Worm (Caenorhabditis elegans) whole organism, L3 larva: ENCODE results near the gene F47D2.11.

ENCODE experiments used
- aly-2 ChIP-seq: fragments of 150-350 bp; optimal IDR thresholded peaks from 2 replicates; lab custom pipeline; 2014; ENCODE audit warnings: missing biosample characterization, missing genetic modification characterization
- ceh-16 ChIP-seq: sonication (generic microtip); optimal IDR thresholded peaks from 2 replicates; lab custom pipeline; 2017; ENCODE audit warnings: missing biosample characterization, missing genetic modification characterization
- ceh-28 ChIP-seq: fragments of 150-350 bp; optimal IDR thresholded peaks from 2 replicates; lab custom pipeline; 2014; ENCODE audit warnings: missing biosample characterization, missing genetic modification reagents, missing genetic modification characterization
- ceh-82 ChIP-seq: fragments of 150-350 bp; optimal IDR thresholded peaks from 2 replicates; lab custom pipeline; 2014; ENCODE audit warnings: missing biosample characterization, missing genetic modification characterization
- egl-27 ChIP-seq: sonication (generic microtip); optimal IDR thresholded peaks from 4 replicates; lab custom pipeline; 2017; ENCODE audit warnings: missing biosample characterization, missing genetic modification reagents, missing genetic modification characterization
- elt-3 ChIP-seq, 3 experiments: fragments of 150-350 bp in 1 of 3; sonication (generic microtip) in 2 of 3; optimal IDR thresholded peaks; 2 replicates in 2 of 3; 4 replicates in 1 of 3; lab custom pipeline; 2014 to 2017; ENCODE audit warnings: missing biosample characterization in 3 of 3, missing genetic modification characterization in 3 of 3
- fkh-10 ChIP-seq: sonication (generic microtip); optimal IDR thresholded peaks from 2 replicates; lab custom pipeline; 2017; ENCODE audit warnings: missing biosample characterization, missing genetic modification reagents, missing genetic modification characterization
- fos-1 ChIP-seq: fragments of 150-350 bp; optimal IDR thresholded peaks from 2 replicates; lab custom pipeline; 2014; ENCODE audit warnings: missing biosample characterization, missing genetic modification characterization
- lin-15B ChIP-seq: fragments of 150-350 bp; optimal IDR thresholded peaks from 2 replicates; lab custom pipeline; 2014; ENCODE audit warnings: missing biosample characterization, missing genetic modification characterization
- lin-39 ChIP-seq: fragments of 150-350 bp; optimal IDR thresholded peaks from 2 replicates; lab custom pipeline; 2018; ENCODE audit warnings: missing biosample characterization, missing genetic modification reagents, missing genetic modification characterization
- lsy-12 ChIP-seq: sonication (generic microtip); optimal IDR thresholded peaks from 2 replicates; lab custom pipeline; 2016; ENCODE audit warnings: mild to moderate bottlenecking, missing genetic modification characterization, missing compliant biosample characterization
- mml-1 ChIP-seq: fragments of 150-350 bp; sonication (generic microtip); optimal IDR thresholded peaks from 3 replicates; lab custom pipeline; 2014; ENCODE audit warnings: missing biosample characterization, missing genetic modification characterization
- nfya-1 ChIP-seq: sonication (generic microtip); optimal IDR thresholded peaks from 2 replicates; lab custom pipeline; 2017; ENCODE audit warnings: missing genetic modification characterization, mild to moderate bottlenecking, missing compliant biosample characterization, antibody characterized with exemption, moderate library complexity; ENCODE audit not compliant: insufficient read depth
- nhr-11 ChIP-seq: fragments of 150-350 bp; optimal IDR thresholded peaks from 2 replicates; lab custom pipeline; 2014; ENCODE audit warnings: missing biosample characterization, missing genetic modification characterization
- nhr-23 ChIP-seq: fragments of 150-350 bp; optimal IDR thresholded peaks from 2 replicates; lab custom pipeline; 2014; ENCODE audit warnings: missing biosample characterization, missing genetic modification reagents, missing genetic modification characterization
- nhr-67 ChIP-seq: fragments of 150-350 bp; optimal IDR thresholded peaks from 2 replicates; lab custom pipeline; 2014; ENCODE audit warnings: missing biosample characterization, missing genetic modification characterization
- nhr-76 ChIP-seq: fragments of 150-350 bp; sonication (generic microtip); optimal IDR thresholded peaks from 5 replicates; lab custom pipeline; 2014; ENCODE audit warnings: missing biosample characterization, missing genetic modification characterization
- nhr-77 ChIP-seq: fragments of 150-350 bp; optimal IDR thresholded peaks from 2 replicates; lab custom pipeline; 2014; ENCODE audit warnings: missing biosample characterization, missing genetic modification characterization
- pha-4 ChIP-seq: fragments of 150-350 bp; optimal IDR thresholded peaks from 2 replicates; lab custom pipeline; 2014; ENCODE audit warnings: missing biosample characterization, missing genetic modification reagents, missing genetic modification characterization
- pqm-1 ChIP-seq: fragments of 150-350 bp; optimal IDR thresholded peaks from 2 replicates; lab custom pipeline; 2017; ENCODE audit warnings: missing biosample characterization, missing genetic modification characterization, inconsistent platforms
- sea-2 ChIP-seq: fragments of 150-350 bp; sonication (generic microtip); optimal IDR thresholded peaks from 4 replicates; lab custom pipeline; 2014; ENCODE audit warnings: missing biosample characterization, missing genetic modification reagents, missing genetic modification characterization
- tbx-2 ChIP-seq: sonication (generic microtip); optimal IDR thresholded peaks from 2 replicates; lab custom pipeline; 2016; ENCODE audit warnings: mild to moderate bottlenecking, missing genetic modification characterization, missing compliant biosample characterization
- ztf-11 ChIP-seq: fragments of 150-350 bp; optimal IDR thresholded peaks from 2 replicates; lab custom pipeline; 2014; ENCODE audit warnings: missing biosample characterization, missing genetic modification characterization

F47D2.11 gene

DNA sequence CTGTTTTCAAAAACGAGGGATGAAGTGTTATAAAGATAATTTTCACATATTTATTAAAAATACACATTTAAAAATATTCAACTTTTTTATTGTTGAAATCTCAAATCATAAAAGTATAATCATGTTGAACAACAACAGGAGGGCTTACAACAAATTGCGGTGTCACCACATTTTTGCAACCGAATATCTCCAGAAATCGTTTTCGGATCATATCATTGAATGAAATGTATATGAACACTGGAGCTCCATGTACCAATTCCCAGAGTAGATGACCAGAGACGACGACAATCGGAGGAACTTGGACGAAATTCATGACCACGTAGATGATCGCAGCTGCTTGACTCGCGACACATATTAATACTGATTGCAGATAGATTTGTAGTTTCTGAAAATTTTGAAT lies 34.4 kb downstream of the F47D2.11 start:
- TF ChIP-seq sea-2 (no peak), aly-2 (tag; lab: Kevin White, UChicago) (no peak), mml-1 (no peak), ceh-16 (tag; lab: Kevin White, UChicago) (no peak), elt-3 (tag; optimal IDR thresholded peaks at IDR 0.05; lab: Kevin White, UChicago) (no peak), nhr-23 (tag; lab: Kevin White, UChicago) (no peak)
- TF ChIP-seq, all 47 proteins: peak for 0

- TF ChIP-seq lsy-12 (no peak), nhr-11 (tag; lab: Kevin White, UChicago) (no peak), nfya-1 (no peak), mml-1 (no peak), sea-2 (no peak), egl-27 (tag; lab: Kevin White, UChicago) (no peak), ceh-82 (tag; lab: Kevin White, UChicago) (no peak), ceh-16 (tag; lab: Kevin White, UChicago) (no peak), pqm-1 (tag; lab: Kevin White, UChicago) (no peak), ceh-28 (tag; lab: Kevin White, UChicago) (no peak), nhr-77 (tag; lab: Kevin White, UChicago) (no peak)
Observed at ce11 chrV:4260090-4260489, 35.7 kb downstream of the F47D2.11 start, which contains the start of gene srt-3. Gene srt-3, minus strand, starts transcription at chrV:4260190.

ce11 chrV:4256474-4256873 lies 39.3 kb downstream of the F47D2.11 start, which contains the start of gene srt-14:
Gene srt-14, minus strand, starts transcription at chrV:4256574.
- no peak for TF ChIP-seq nhr-67 (tag; lab: Kevin White, UChicago)
- no peak for TF ChIP-seq ztf-11 (tag; lab: Kevin White, UChicago)
- TF ChIP-seq tbx-2 (tag; lab: Kevin White, UChicago) = no peak
- TF ChIP-seq nhr-23 (tag; lab: Kevin White, UChicago) = no peak
- TF ChIP-seq nhr-11 (tag; lab: Kevin White, UChicago) = no peak

DNA sequence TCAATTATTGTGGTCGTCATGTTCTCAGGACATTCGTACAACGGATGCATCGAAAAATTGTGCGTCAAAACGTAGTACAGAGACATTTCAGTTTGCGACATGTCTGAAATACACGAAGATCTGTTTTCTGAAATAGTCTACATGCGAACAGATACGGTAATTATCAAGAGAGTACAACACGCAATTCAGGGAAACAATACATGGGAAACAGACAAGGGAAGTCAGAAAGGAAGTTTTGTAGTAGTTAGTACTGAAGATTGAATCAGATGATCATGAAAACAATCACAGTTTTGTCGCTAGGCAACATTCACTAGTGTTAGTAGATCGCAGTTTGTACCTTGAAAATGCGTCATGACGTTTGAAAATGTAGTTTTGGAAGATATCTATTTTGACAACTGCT lies 45.8 kb downstream of the F47D2.11 start, which contains the start of gene srt-13:
TSS of gene srt-13 (minus strand) at position 101 of the 400 bp plus-strand sequence.
- TF ChIP-seq lin-15B (no peak), nfya-1 (no peak), fos-1 (tag; lab: Kevin White, UChicago) (no peak), pha-4 (no peak), elt-3 (tag; optimal IDR thresholded peaks at IDR 0.05; lab: Kevin White, UChicago) (no peak), nhr-76 (no peak), mml-1 (no peak), lin-39 (tag; lab: Kevin White, UChicago) (no peak)

ce11 chrV:4248359-4248758 lies 47.5 kb downstream of the F47D2.11 start:
- no peak for TF ChIP-seq ztf-11 (tag; lab: Kevin White, UChicago)
- TF ChIP-seq fos-1 (tag; lab: Kevin White, UChicago) = no peak
- TF ChIP-seq fkh-10 (GFP tag; lab: Kevin White, UChicago) = no peak
